Fruit fly (Drosophila melanogaster): ENCODE data around the gene gpp.

DNA sequence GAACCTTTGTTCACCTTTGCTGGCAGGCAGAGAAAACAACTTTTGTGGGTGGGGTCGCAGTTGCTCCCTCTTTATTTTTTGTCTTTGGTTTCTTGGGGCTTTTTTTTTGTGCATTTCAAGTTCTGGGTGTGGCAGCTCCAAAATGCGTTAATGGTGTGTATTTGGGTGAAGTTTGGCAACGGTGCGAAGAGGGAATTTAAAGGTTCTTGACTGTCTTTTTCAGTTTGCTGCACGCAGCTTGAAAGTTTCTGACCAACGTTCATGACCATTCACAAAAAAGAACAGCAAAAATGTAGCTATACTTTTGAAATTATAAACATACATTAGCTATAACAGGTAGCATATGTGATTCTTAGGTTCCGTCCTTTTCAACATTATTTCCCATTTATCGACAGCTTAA lies 25.7 kb downstream of the gpp start:
- TF ChIP-seq D1 (tag; optimal IDR thresholded peaks at IDR 0.05) = no peak
- no peak for TF ChIP-seq CG9948 (tag; optimal IDR thresholded peaks at IDR 0.05)
- no peak for TF ChIP-seq CG10348 (GFP tag; IDR thresholded peaks at IDR 0.05)
- no peak for TF ChIP-seq CG12605 (GFP tag; IDR thresholded peaks at IDR 0.05)
- TF ChIP-seq CG32121 (GFP tag; IDR thresholded peaks at IDR 0.05) = no peak
- no peak for TF ChIP-seq EcR (GFP tag; optimal IDR thresholded peaks at IDR 0.05)
- TF ChIP-seq CG17806 (tag; optimal IDR thresholded peaks at IDR 0.05) = no peak
- no peak for TF ChIP-seq CG8159 (tag; optimal IDR thresholded peaks at IDR 0.05)
- TF ChIP-seq CG15710 (tag; optimal IDR thresholded peaks at IDR 0.05) = no peak
